Fruit fly (Drosophila melanogaster): ENCODE results near the gene hydra.

dm6 chrX:20652353-20652752, 24.5 kb downstream of the hydra start:
- TF ChIP-seq insv (optimal IDR thresholded peaks at IDR 0.05) (no peak), Myc (optimal IDR thresholded peaks at IDR 0.05) (no peak), h (optimal IDR thresholded peaks at IDR 0.05) (no peak), Sin3A (optimal IDR thresholded peaks at IDR 0.05) (no peak), psq (optimal IDR thresholded peaks at IDR 0.05) (no peak)

Measured in Kc167 (cell line).